Fruit fly (Drosophila melanogaster) whole organism, embryonic: ENCODE results near the gene Nab2.

Source experiments
- Ada2b ChIP-seq: fragments of 200-800 bp; sonication (Bioruptor generic); IDR thresholded peaks from 2 replicates; pipeline ENCODE4 v1.3.6; 2022; ENCODE audit warnings: missing biosample characterization, missing genetic modification characterization
- Atf6 ChIP-seq: fragments of 200-800 bp; sonication (Bioruptor generic); IDR thresholded peaks from 2 replicates; pipeline ENCODE4 v1.3.6; 2022; ENCODE audit warnings: missing biosample characterization, missing genetic modification characterization
- Awh ChIP-seq: fragments of 200-800 bp; sonication (Bioruptor generic); IDR thresholded peaks from 2 replicates; pipeline ENCODE4, ENCODE4 v1.3.6; 2022; ENCODE audit warnings: missing biosample characterization, missing genetic modification characterization
- CG10321 ChIP-seq: fragments of 200-800 bp; sonication (Bioruptor generic); IDR thresholded peaks from 2 replicates; pipeline ENCODE4 v1.3.6; 2022; ENCODE audit warnings: missing biosample characterization, missing genetic modification characterization
- CG10431 ChIP-seq: fragments of 200-800 bp; sonication (Bioruptor generic); optimal IDR thresholded peaks from 3 replicates; lab custom pipeline; 2018; ENCODE audit warnings: missing biosample characterization, mild to moderate bottlenecking, missing genetic modification characterization
- CG12155 ChIP-seq: fragments of 200-800 bp; sonication (Bioruptor generic); optimal IDR thresholded peaks from 3 replicates; lab custom pipeline; 2016; ENCODE audit warnings: missing biosample characterization, missing genetic modification characterization
- CG14014 ChIP-seq: fragments of 200-800 bp; sonication (Bioruptor generic); IDR thresholded peaks from 2 replicates; pipeline ENCODE4 v1.3.6; 2022; ENCODE audit warnings: missing biosample characterization, missing genetic modification characterization
- CG14965 ChIP-seq: fragments of 200-800 bp; sonication (Bioruptor generic); optimal IDR thresholded peaks from 2 replicates; lab custom pipeline; 2016; ENCODE audit warnings: missing biosample characterization, missing genetic modification characterization, borderline replicate concordance
- CG15514 ChIP-seq: fragments of 200-800 bp; sonication (Bioruptor generic); optimal IDR thresholded peaks from 3 replicates; lab custom pipeline; 2017; ENCODE audit warnings: missing biosample characterization, missing genetic modification characterization, mild to moderate bottlenecking, moderate library complexity, missing genetic modification reagents
- CG17385 ChIP-seq: fragments of 200-800 bp; sonication (Bioruptor generic); optimal IDR thresholded peaks from 3 replicates; lab custom pipeline; 2018; ENCODE audit warnings: missing biosample characterization, mild to moderate bottlenecking, missing genetic modification characterization
- CG2712 ChIP-seq: fragments of 200-800 bp; optimal IDR thresholded peaks from 3 replicates; lab custom pipeline; 2019; ENCODE audit warnings: missing biosample characterization, mild to moderate bottlenecking, missing genetic modification characterization, moderate library complexity
- CG30431 ChIP-seq: fragments of 200-800 bp; sonication (Bioruptor generic); optimal IDR thresholded peaks from 2 replicates; lab custom pipeline; 2017; ENCODE audit warnings: missing biosample characterization, missing genetic modification characterization
- CG31441 ChIP-seq: fragments of 200-800 bp; sonication (Bioruptor generic); IDR thresholded peaks from 2 replicates; pipeline ENCODE4 v1.3.6; 2022; ENCODE audit warnings: missing biosample characterization, missing genetic modification characterization
- CG32772 ChIP-seq: fragments of 200-800 bp; sonication (Bioruptor generic); IDR thresholded peaks from 2 replicates; pipeline ENCODE4 v1.3.6; 2022; ENCODE audit warnings: missing biosample characterization, missing genetic modification characterization
- CG3838 ChIP-seq: fragments of 200-800 bp; sonication (Bioruptor generic); optimal IDR thresholded peaks from 3 replicates; lab custom pipeline; 2016; ENCODE audit warnings: missing biosample characterization, missing genetic modification characterization
- CG4404 ChIP-seq: fragments of 200-800 bp; sonication (Bioruptor generic); IDR thresholded peaks from 2 replicates; pipeline ENCODE4 v1.3.6; 2022; ENCODE audit warnings: missing biosample characterization, missing genetic modification characterization
- CG4707 ChIP-seq: fragments of 200-800 bp; sonication (Bioruptor generic); optimal IDR thresholded peaks from 2 replicates; lab custom pipeline; 2018; ENCODE audit warnings: missing biosample characterization, mild to moderate bottlenecking, missing genetic modification characterization, moderate library complexity
- CG6813 ChIP-seq: fragments of 200-800 bp; sonication (Bioruptor generic); optimal IDR thresholded peaks from 2 replicates; lab custom pipeline; 2017; ENCODE audit warnings: missing biosample characterization, missing genetic modification characterization, mild to moderate bottlenecking, moderate library complexity, missing genetic modification reagents
- CG7745 ChIP-seq: fragments of 200-800 bp; sonication (Bioruptor generic); optimal IDR thresholded peaks from 2 replicates; lab custom pipeline; 2018; ENCODE audit warnings: missing biosample characterization, mild to moderate bottlenecking, missing genetic modification characterization, moderate library complexity
- CG8281 ChIP-seq: fragments of 200-800 bp; sonication (Bioruptor generic); optimal IDR thresholded peaks from 2 replicates; lab custom pipeline; 2018; ENCODE audit warnings: missing biosample characterization, mild to moderate bottlenecking, missing genetic modification characterization, moderate library complexity
- CG8478 ChIP-seq: fragments of >200 bp; optimal IDR thresholded peaks from 2 replicates; lab custom pipeline; 2018
- CG9215 ChIP-seq: fragments of 200-800 bp; sonication (Bioruptor generic); IDR thresholded peaks from 2 replicates; pipeline ENCODE4 v1.3.6; 2022; ENCODE audit warnings: missing biosample characterization, missing genetic modification characterization
- D ChIP-seq, 2 experiments: fragments of 200-800 bp in 1 of 2; fragments of >200 bp in 1 of 2; sonication (Bioruptor generic) in 1 of 2; optimal IDR thresholded peaks; 2 replicates in 1 of 2; 3 replicates in 1 of 2; lab custom pipeline; 2017; ENCODE audit warnings: mild to moderate bottlenecking in 1 of 2, missing biosample characterization in 1 of 2, missing genetic modification characterization in 1 of 2, missing genetic modification reagents in 1 of 2
- ERR ChIP-seq: fragments of 200-800 bp; sonication (Bioruptor generic); optimal IDR thresholded peaks from 2 replicates; lab custom pipeline; 2016; ENCODE audit warnings: missing biosample characterization, missing genetic modification characterization
- HLH4C ChIP-seq: fragments of 200-800 bp; sonication (Bioruptor generic); IDR thresholded peaks from 3 replicates; pipeline ENCODE4 v1.3.6; 2022; ENCODE audit warnings: missing biosample characterization, missing genetic modification characterization; ENCODE audit not compliant: partially characterized antibody
- Hr51 ChIP-seq, 2 experiments: fragments of 200-800 bp; sonication (Bioruptor generic); optimal IDR thresholded peaks; 2 replicates in 1 of 2; 3 replicates in 1 of 2; lab custom pipeline; 2016 to 2018; ENCODE audit warnings: missing biosample characterization in 2 of 2, missing genetic modification characterization in 2 of 2, mild to moderate bottlenecking in 1 of 2, moderate library complexity in 1 of 2
- Med ChIP-seq: fragments of 200-800 bp; sonication (Bioruptor generic); peaks from one replicate; lab custom pipeline; 2016; ENCODE audit warnings: missing biosample characterization, missing genetic modification characterization, mild to moderate bottlenecking, inconsistent platforms, moderate library complexity
- Mrtf ChIP-seq: fragments of 200-800 bp; sonication (Bioruptor generic); IDR thresholded peaks from 3 replicates; pipeline ENCODE4 v1.3.6; 2022; ENCODE audit warnings: missing biosample characterization, missing genetic modification characterization
- Neu2 ChIP-seq: fragments of 200-800 bp; sonication (Bioruptor generic); optimal IDR thresholded peaks from 3 replicates; lab custom pipeline; 2016; ENCODE audit warnings: missing biosample characterization, missing genetic modification characterization, borderline replicate concordance
- Nf-YB ChIP-seq: fragments of 200-800 bp; sonication (Bioruptor generic); optimal IDR thresholded peaks from 3 replicates; lab custom pipeline; 2019; ENCODE audit warnings: missing biosample characterization, mild to moderate bottlenecking, missing genetic modification characterization, moderate library complexity
- PHDP ChIP-seq: fragments of 200-800 bp; sonication (Bioruptor generic); optimal IDR thresholded peaks from 3 replicates; lab custom pipeline; 2018; ENCODE audit warnings: missing biosample characterization, mild to moderate bottlenecking, missing genetic modification characterization, moderate library complexity
- Six4 ChIP-seq: fragments of 200-800 bp; sonication (Bioruptor generic); optimal IDR thresholded peaks from 2 replicates; lab custom pipeline; 2016; ENCODE audit warnings: missing biosample characterization, missing genetic modification characterization
- Spps ChIP-seq: fragments of 200-800 bp; sonication (Bioruptor generic); optimal IDR thresholded peaks from 2 replicates; lab custom pipeline; 2018; ENCODE audit warnings: missing biosample characterization, mild to moderate bottlenecking, missing genetic modification characterization
- ap ChIP-seq: fragments of 200-800 bp; sonication (Bioruptor generic); IDR thresholded peaks from 2 replicates; pipeline ENCODE4 v1.3.6; 2022; ENCODE audit warnings: missing biosample characterization, missing genetic modification characterization
- ase ChIP-seq: fragments of 200-800 bp; sonication (Bioruptor generic); IDR thresholded peaks from 3 replicates; pipeline ENCODE4 v1.3.6; 2022; ENCODE audit warnings: missing biosample characterization, missing genetic modification characterization
- bcd ChIP-seq: fragments of 200-800 bp; sonication (Bioruptor generic); optimal IDR thresholded peaks from 2 replicates; lab custom pipeline; 2017; ENCODE audit warnings: missing biosample characterization, mild to moderate bottlenecking, missing genetic modification characterization
- btn ChIP-seq: fragments of 200-800 bp; sonication (Bioruptor generic); optimal IDR thresholded peaks from 2 replicates; lab custom pipeline; 2016; ENCODE audit warnings: missing biosample characterization, missing genetic modification characterization
- chm ChIP-seq: fragments of 200-800 bp; sonication (Bioruptor generic); IDR thresholded peaks from 2 replicates; pipeline ENCODE4 v1.3.6; 2022; ENCODE audit warnings: missing biosample characterization, missing genetic modification characterization
- en ChIP-seq: fragments of 200-800 bp; sonication (Bioruptor generic); optimal IDR thresholded peaks from 2 replicates; lab custom pipeline; 2016; ENCODE audit warnings: missing biosample characterization, missing genetic modification characterization
- inv ChIP-seq: fragments of 200-800 bp; sonication (Bioruptor generic); IDR thresholded peaks from 2 replicates; pipeline ENCODE4 v1.3.6; 2022; ENCODE audit warnings: missing biosample characterization, missing genetic modification characterization; ENCODE audit not compliant: partially characterized antibody
- lilli ChIP-seq: fragments of 200-800 bp; sonication (Bioruptor generic); optimal IDR thresholded peaks from 3 replicates; lab custom pipeline; 2016; ENCODE audit warnings: missing biosample characterization, missing genetic modification characterization
- nerfin-2 ChIP-seq: fragments of 200-800 bp; sonication (Bioruptor generic); IDR thresholded peaks from 2 replicates; pipeline ENCODE4 v1.3.6; 2022; ENCODE audit warnings: missing biosample characterization, missing genetic modification characterization; ENCODE audit not compliant: partially characterized antibody
- pfk ChIP-seq: fragments of 200-800 bp; sonication (Bioruptor generic); optimal IDR thresholded peaks from 2 replicates; lab custom pipeline; 2018; ENCODE audit warnings: missing biosample characterization, mild to moderate bottlenecking, missing genetic modification characterization, moderate library complexity
- prd ChIP-seq, 3 experiments: fragments of >200 bp in 2 of 3; fragments of 200-800 bp in 1 of 3; sonication (Bioruptor generic) in 1 of 3; optimal IDR thresholded peaks in 2 of 3; IDR thresholded peaks in 1 of 3; 2 replicates in 2 of 3; 3 replicates in 1 of 3; pipeline versions ENCODE4 v1.3.6 to Lab custom; 2017 to 2022; ENCODE audit warnings: missing biosample characterization in 1 of 3, missing genetic modification characterization in 1 of 3
- pros ChIP-seq: fragments of 200-800 bp; sonication (Bioruptor generic); optimal IDR thresholded peaks from 3 replicates; lab custom pipeline; 2019; ENCODE audit warnings: missing biosample characterization, mild to moderate bottlenecking, missing genetic modification characterization, moderate library complexity
- scrt ChIP-seq: fragments of 200-800 bp; sonication (Bioruptor generic); optimal IDR thresholded peaks from 2 replicates; lab custom pipeline; 2018; ENCODE audit warnings: missing biosample characterization, mild to moderate bottlenecking, missing genetic modification characterization, moderate library complexity
- shn ChIP-seq: fragments of 200-800 bp; sonication (Bioruptor generic); optimal IDR thresholded peaks from 3 replicates; lab custom pipeline; 2016; ENCODE audit warnings: missing biosample characterization, missing genetic modification characterization
- stc ChIP-seq: fragments of 200-800 bp; sonication (Bioruptor generic); IDR thresholded peaks from 2 replicates; pipeline ENCODE4 v1.3.6; 2022; ENCODE audit warnings: missing biosample characterization, missing genetic modification characterization
- wor ChIP-seq: fragments of 200-800 bp; sonication (Bioruptor generic); IDR thresholded peaks from 2 replicates; pipeline ENCODE4 v1.3.6; 2022; ENCODE audit warnings: missing biosample characterization, missing genetic modification characterization
- z ChIP-seq: fragments of 200-800 bp; sonication (Bioruptor generic); IDR thresholded peaks from 3 replicates; pipeline ENCODE4 v1.3.6; 2022; ENCODE audit warnings: missing biosample characterization, missing genetic modification characterization
- zfh1 ChIP-seq: fragments of 200-800 bp; sonication (Bioruptor generic); IDR thresholded peaks from 3 replicates; pipeline ENCODE4 v1.3.6; 2022; ENCODE audit warnings: missing biosample characterization, missing genetic modification characterization

Nab2 gene

dm6 chr3R:24279291-24279690 lies 38.9 kb downstream of the Nab2 start, which contains the start of gene shps (continued):
- TF ChIP-seq D (optimal IDR thresholded peaks at IDR 0.05; lab: Kevin White, UChicago) (no peak), D (GFP tag; optimal IDR thresholded peaks at IDR 0.05; lab: Kevin White, UChicago) (no peak), wor (GFP tag; lab: Robert Waterston, UW) (no peak), CG15514 (GFP tag; lab: Kevin White, UChicago) (no peak), pros (GFP tag; lab: Kevin White, UChicago) (no peak), CG14965 (GFP tag; lab: Kevin White, UChicago) (no peak), scrt (GFP tag; lab: Kevin White, UChicago) (no peak), prd (optimal IDR thresholded peaks at IDR 0.05; lab: Kevin White, UChicago) (no peak), prd (GFP tag; IDR thresholded peaks at IDR 0.05; lab: Robert Waterston, UW) (no peak), CG31441 (GFP tag; lab: Robert Waterston, UW) (no peak), CG10321 (GFP tag; lab: Robert Waterston, UW) (no peak), en (GFP tag; lab: Kevin White, UChicago) (no peak), zfh1 (GFP tag; lab: Robert Waterston, UW) (no peak), CG17385 (GFP tag; lab: Kevin White, UChicago) (no peak), Ada2b (GFP tag; lab: Robert Waterston, UW) (no peak), Mrtf (no peak), CG9215 (no peak), Med (peak; percentile 53), PHDP (tag; lab: Kevin White, UChicago) (no peak), ERR (GFP tag; lab: Kevin White, UChicago) (no peak), ap (no peak), CG8281 (tag; lab: Kevin White, UChicago) (no peak), CG4404 (GFP tag; lab: Robert Waterston, UW) (no peak), CG32772 (GFP tag; lab: Robert Waterston, UW) (no peak), pfk (no peak), Six4 (GFP tag; lab: Kevin White, UChicago) (no peak), CG2712 (no peak), Hr51 (GFP tag; optimal IDR thresholded peaks at IDR 0.05; lab: Kevin White, UChicago) (no peak), shn (GFP tag; lab: Kevin White, UChicago) (no peak), ase (GFP tag; lab: Robert Waterston, UW) (no peak), CG6813 (GFP tag; lab: Kevin White, UChicago) (no peak), CG8478 (lab: Kevin White, UChicago) (no peak), Nf-YB (GFP tag; lab: Kevin White, UChicago) (no peak), inv (peak; percentile 71), HLH4C (GFP tag; lab: Robert Waterston, UW) (peak; percentile 98), lilli (no peak), Awh (no peak), Spps (tag; lab: Kevin White, UChicago) (no peak), z (0 out of 3 replicates have a peak, but pooled peaks have one; percentile 30), bcd (GFP tag; lab: Kevin White, UChicago) (no peak), Atf6 (GFP tag; lab: Robert Waterston, UW) (no peak), CG10431 (GFP tag; lab: Kevin White, UChicago) (no peak), btn (GFP tag; lab: Kevin White, UChicago) (no peak), CG14014 (GFP tag; lab: Robert Waterston, UW) (no peak), nerfin-2 (peak; percentile 96), chm (0 out of 2 replicates have a peak, but pooled peaks have one; percentile 6), stc (no peak), Neu2 (GFP tag; lab: Kevin White, UChicago) (no peak), CG3838 (GFP tag; lab: Kevin White, UChicago) (no peak), CG12155 (no peak), CG30431 (GFP tag; lab: Kevin White, UChicago) (no peak), CG4707 (GFP tag; lab: Kevin White, UChicago) (no peak), CG7745 (no peak)
